Worm (Caenorhabditis elegans) whole organism, L2 larva: ENCODE measurements around the gene skr-9.
"Not testable (repeated sequence)": the region's sequence is repeated elsewhere in the genome, so short reads cannot be mapped to it uniquely, and the experiment has no call there.

Source experiments
- F13H6.1 ChIP-seq: sonication (generic microtip); optimal IDR thresholded peaks from 2 replicates; lab custom pipeline; 2016; ENCODE audit warnings: missing genetic modification characterization, missing compliant biosample characterization
- R02D3.7 ChIP-seq: fragments of 150-350 bp; optimal IDR thresholded peaks from 2 replicates; lab custom pipeline; 2014; ENCODE audit warnings: missing biosample characterization, missing genetic modification characterization
- Y55F3AM.14 ChIP-seq: fragments of 200-800 bp; sonication (Bioruptor generic); optimal IDR thresholded peaks from 2 replicates; lab custom pipeline; 2018; ENCODE audit warnings: mild to moderate bottlenecking, missing genetic modification characterization, missing compliant biosample characterization
- ZK546.5 ChIP-seq: sonication (generic microtip); optimal IDR thresholded peaks from 2 replicates; lab custom pipeline; 2017; ENCODE audit warnings: missing biosample characterization, missing genetic modification characterization
- aly-2 ChIP-seq: fragments of 150-350 bp; optimal IDR thresholded peaks from 2 replicates; lab custom pipeline; 2014; ENCODE audit warnings: missing biosample characterization, missing genetic modification characterization
- blmp-1 ChIP-seq: sonication (generic microtip); optimal IDR thresholded peaks from 2 replicates; lab custom pipeline; 2017; ENCODE audit warnings: missing genetic modification characterization, mild to moderate bottlenecking, missing compliant biosample characterization, antibody characterized with exemption, moderate library complexity; ENCODE audit not compliant: insufficient read depth
- ceh-16 ChIP-seq: fragments of 150-350 bp; optimal IDR thresholded peaks from 2 replicates; lab custom pipeline; 2014; ENCODE audit warnings: missing biosample characterization, missing genetic modification characterization
- ceh-82 ChIP-seq: fragments of 150-350 bp; optimal IDR thresholded peaks from 2 replicates; lab custom pipeline; 2014; ENCODE audit warnings: missing biosample characterization, missing genetic modification characterization
- crh-2 ChIP-seq: sonication (generic microtip); optimal IDR thresholded peaks from 2 replicates; lab custom pipeline; 2017; ENCODE audit warnings: missing biosample characterization, missing genetic modification characterization
- dmd-4 ChIP-seq: sonication (generic microtip); optimal IDR thresholded peaks from 2 replicates; lab custom pipeline; 2017; ENCODE audit warnings: missing biosample characterization, missing genetic modification characterization
- egl-27 ChIP-seq: sonication (generic microtip); optimal IDR thresholded peaks from 3 replicates; lab custom pipeline; 2017; ENCODE audit warnings: missing biosample characterization, missing genetic modification reagents, missing genetic modification characterization
- elt-1 ChIP-seq: fragments of 150-350 bp; optimal IDR thresholded peaks from 2 replicates; lab custom pipeline; 2014; ENCODE audit warnings: missing biosample characterization, missing genetic modification characterization
- elt-3 ChIP-seq: sonication (generic microtip); optimal IDR thresholded peaks from 2 replicates; lab custom pipeline; 2017; ENCODE audit warnings: missing biosample characterization, missing genetic modification characterization
- fos-1 ChIP-seq: fragments of 150-350 bp; optimal IDR thresholded peaks from 2 replicates; lab custom pipeline; 2014; ENCODE audit warnings: missing biosample characterization, missing genetic modification characterization
- gmeb-1 ChIP-seq: fragments of 150-350 bp; optimal IDR thresholded peaks from 2 replicates; lab custom pipeline; 2014; ENCODE audit warnings: missing biosample characterization, missing genetic modification characterization
- lin-11 ChIP-seq: fragments of 150-350 bp; sonication (generic microtip); optimal IDR thresholded peaks from 2 replicates; lab custom pipeline; 2014; ENCODE audit warnings: missing biosample characterization, missing genetic modification characterization, inconsistent platforms, mixed read lengths
- lin-13 ChIP-seq: fragments of 150-350 bp; optimal IDR thresholded peaks from 2 replicates; lab custom pipeline; 2014; ENCODE audit warnings: missing biosample characterization, missing genetic modification reagents, missing genetic modification characterization
- lin-39 ChIP-seq: fragments of 150-350 bp; optimal IDR thresholded peaks from 2 replicates; lab custom pipeline; 2014; ENCODE audit warnings: missing biosample characterization, missing genetic modification reagents, missing genetic modification characterization
- mab-5 ChIP-seq: fragments of 150-350 bp; optimal IDR thresholded peaks from 2 replicates; lab custom pipeline; 2014; ENCODE audit warnings: missing biosample characterization, missing genetic modification characterization
- mbf-1 ChIP-seq: sonication (generic microtip); optimal IDR thresholded peaks from 2 replicates; lab custom pipeline; 2017; ENCODE audit warnings: missing biosample characterization, missing genetic modification characterization
- mdl-1 ChIP-seq, 2 experiments: fragments of 150-350 bp in 1 of 2; sonication (generic microtip) in 1 of 2; optimal IDR thresholded peaks; 2 replicates each; lab custom pipeline; 2017; ENCODE audit warnings: missing biosample characterization in 2 of 2, missing genetic modification characterization in 2 of 2
- nhr-10 ChIP-seq: sonication (generic microtip); optimal IDR thresholded peaks from 2 replicates; lab custom pipeline; 2017; ENCODE audit warnings: missing biosample characterization, missing genetic modification characterization
- nhr-11 ChIP-seq: fragments of 150-350 bp; optimal IDR thresholded peaks from 2 replicates; lab custom pipeline; 2014; ENCODE audit warnings: missing biosample characterization, missing genetic modification characterization
- nhr-12 ChIP-seq: fragments of 150-350 bp; optimal IDR thresholded peaks from 2 replicates; lab custom pipeline; 2014; ENCODE audit warnings: missing biosample characterization, missing genetic modification characterization
- nhr-129 ChIP-seq: fragments of 150-350 bp; optimal IDR thresholded peaks from 2 replicates; lab custom pipeline; 2014; ENCODE audit warnings: missing biosample characterization, missing genetic modification characterization
- nhr-21 ChIP-seq: fragments of 150-350 bp; optimal IDR thresholded peaks from 2 replicates; lab custom pipeline; 2014; ENCODE audit warnings: missing biosample characterization, missing genetic modification characterization
- nhr-25 ChIP-seq: fragments of 150-350 bp; sonication (generic microtip); optimal IDR thresholded peaks from 3 replicates; lab custom pipeline; 2014; ENCODE audit warnings: missing biosample characterization, missing genetic modification characterization
- nhr-77 ChIP-seq: fragments of 150-350 bp; optimal IDR thresholded peaks from 2 replicates; lab custom pipeline; 2014; ENCODE audit warnings: missing biosample characterization, missing genetic modification characterization
- peb-1 ChIP-seq: fragments of 150-350 bp; optimal IDR thresholded peaks from 2 replicates; lab custom pipeline; 2014; ENCODE audit warnings: missing biosample characterization, missing genetic modification characterization
- sem-4 ChIP-seq: fragments of 150-350 bp; optimal IDR thresholded peaks from 2 replicates; lab custom pipeline; 2014; ENCODE audit warnings: missing biosample characterization, missing genetic modification reagents, missing genetic modification characterization
- sma-3 ChIP-seq: sonication (generic microtip); optimal IDR thresholded peaks from 2 replicates; lab custom pipeline; 2016; ENCODE audit warnings: missing genetic modification reagents, missing genetic modification characterization, missing compliant biosample characterization
- sma-9 ChIP-seq, 2 experiments: fragments of 150-350 bp in 1 of 2; sonication (generic microtip) in 1 of 2; optimal IDR thresholded peaks; 2 replicates each; lab custom pipeline; 2014 to 2016; ENCODE audit warnings: missing genetic modification characterization in 2 of 2, mild to moderate bottlenecking in 1 of 2, missing biosample characterization in 1 of 2, missing compliant biosample characterization in 1 of 2, missing genetic modification reagents in 1 of 2, moderate library complexity in 1 of 2
- snpc-4 ChIP-seq: fragments of 150-350 bp; optimal IDR thresholded peaks from 2 replicates; lab custom pipeline; 2014; ENCODE audit warnings: missing biosample characterization, missing genetic modification characterization
- unc-39 ChIP-seq: fragments of 150-350 bp; optimal IDR thresholded peaks from 2 replicates; lab custom pipeline; 2014; ENCODE audit warnings: missing biosample characterization, missing genetic modification characterization
- unc-55 ChIP-seq: fragments of 150-350 bp; sonication (generic microtip); optimal IDR thresholded peaks from 3 replicates; lab custom pipeline; 2014; ENCODE audit warnings: missing biosample characterization, missing genetic modification reagents, missing genetic modification characterization
- unc-62 ChIP-seq: fragments of 150-350 bp; optimal IDR thresholded peaks from 2 replicates; lab custom pipeline; 2014; ENCODE audit warnings: missing biosample characterization, missing genetic modification reagents, missing genetic modification characterization
- zag-1 ChIP-seq: fragments of 150-350 bp; optimal IDR thresholded peaks from 2 replicates; lab custom pipeline; 2014; ENCODE audit warnings: missing biosample characterization, missing genetic modification characterization
- ztf-1 ChIP-seq: fragments of 200-800 bp; sonication (Bioruptor generic); conservative IDR thresholded peaks from 2 replicates; pipeline ENCODE4 v1.3.6; 2022; ENCODE audit warnings: missing genetic modification characterization, missing compliant biosample characterization
- ztf-11 ChIP-seq: sonication (generic microtip); optimal IDR thresholded peaks from 2 replicates; lab custom pipeline; 2017; ENCODE audit warnings: missing biosample characterization, missing genetic modification characterization
- ztf-4 ChIP-seq: fragments of 150-350 bp; optimal IDR thresholded peaks from 2 replicates; lab custom pipeline; 2014; ENCODE audit warnings: missing biosample characterization, missing genetic modification characterization

skr-9 gene

ce11 chrIV:17165734-17166133 lies 2.4 kb downstream of the skr-9 start, which contains the start of gene skr-8:
Gene skr-8 (minus strand): TSS chrIV:17165834.
- not testable (repeated sequence) for TF ChIP-seq elt-3 (tag; lab: Kevin White, UChicago); gmeb-1; blmp-1 (tag; lab: Kevin White, UChicago)

- TF ChIP-seq nhr-21 (no peak), ztf-4 (tag; lab: Kevin White, UChicago) (no peak), ztf-1 (no peak), elt-1 (tag; lab: Kevin White, UChicago) (no peak), sma-3 (GFP tag; lab: Kevin White, UChicago) (no peak), lin-11 (tag; lab: Kevin White, UChicago) (no peak), ceh-82 (tag; lab: Kevin White, UChicago) (no peak), unc-55 (GFP tag; lab: Kevin White, UChicago) (no peak), unc-62 (GFP tag; lab: Kevin White, UChicago) (no peak), dmd-4 (no peak), blmp-1 (tag; lab: Kevin White, UChicago) (no peak), aly-2 (tag; lab: Kevin White, UChicago) (no peak), sem-4 (tag; lab: Kevin White, UChicago) (no peak)
Measured at ce11 chrIV:17166974-17167373, 3.6 kb downstream of the skr-9 start, which contains the start of gene skr-12. Gene skr-12 (plus strand): TSS chrIV:17167274.

ce11 chrIV:17171732-17172131 lies 8.4 kb downstream of the skr-9 start:
- no peak for TF ChIP-seq ztf-4 (tag; lab: Kevin White, UChicago)
- TF ChIP-seq unc-62 (GFP tag; lab: Kevin White, UChicago): no peak
- peak; percentile 21 for TF ChIP-seq sma-3 (GFP tag; lab: Kevin White, UChicago)
- peak; percentile 50 for TF ChIP-seq F13H6.1 (tag; lab: Kevin White, UChicago)
- peak; percentile 85 for TF ChIP-seq sma-9 (GFP tag; optimal IDR thresholded peaks at IDR 0.05; lab: Kevin White, UChicago)
- no peak for TF ChIP-seq sma-9 (tag; optimal IDR thresholded peaks at IDR 0.05; lab: Kevin White, UChicago)
- TF ChIP-seq crh-2 (tag; lab: Kevin White, UChicago): peak; percentile 80
- peak; percentile 99 for TF ChIP-seq fos-1 (tag; lab: Kevin White, UChicago)

ce11 chrIV:17174087-17174486 lies 10.7 kb downstream of the skr-9 start:
- peak; percentile 83 for TF ChIP-seq fos-1 (tag; lab: Kevin White, UChicago)
- no peak for TF ChIP-seq mbf-1 (tag; lab: Kevin White, UChicago)
- no peak for TF ChIP-seq peb-1
- peak in 1 of 2 experiments; percentile 30 for TF ChIP-seq mdl-1 (tag; optimal IDR thresholded peaks at IDR 0.05; lab: Kevin White, UChicago)
- TF ChIP-seq crh-2 (tag; lab: Kevin White, UChicago): peak; percentile 45
- no peak for TF ChIP-seq zag-1 (tag; lab: Kevin White, UChicago)
- TF ChIP-seq ceh-16 (tag; lab: Kevin White, UChicago): no peak
- TF ChIP-seq nhr-129 (tag; lab: Kevin White, UChicago): no peak
- no peak for TF ChIP-seq snpc-4
- no peak for TF ChIP-seq nhr-21
- TF ChIP-seq ztf-4 (tag; lab: Kevin White, UChicago): no peak
- no peak for TF ChIP-seq lin-13 (GFP tag; lab: Kevin White, UChicago)
- TF ChIP-seq nhr-25 (tag; lab: Kevin White, UChicago): no peak
- TF ChIP-seq R02D3.7 (tag; lab: Kevin White, UChicago): no peak
- no peak for TF ChIP-seq lin-11 (tag; lab: Kevin White, UChicago)
- no peak for TF ChIP-seq egl-27 (tag; lab: Kevin White, UChicago)
- TF ChIP-seq elt-1 (tag; lab: Kevin White, UChicago): no peak
- peak; percentile 31 for TF ChIP-seq sma-3 (GFP tag; lab: Kevin White, UChicago)
- TF ChIP-seq Y55F3AM.14 (GFP tag; lab: Kevin White, UChicago): no peak
- TF ChIP-seq nhr-77 (tag; lab: Kevin White, UChicago): no peak
- TF ChIP-seq nhr-11 (tag; lab: Kevin White, UChicago): no peak
- TF ChIP-seq blmp-1 (tag; lab: Kevin White, UChicago): no peak
- no peak for TF ChIP-seq nhr-10
- no peak for TF ChIP-seq ZK546.5 (tag; lab: Kevin White, UChicago)
- peak; percentile 12 for TF ChIP-seq gmeb-1
- no peak for TF ChIP-seq nhr-12
- TF ChIP-seq lin-39 (tag; lab: Kevin White, UChicago): no peak
- TF ChIP-seq ztf-11 (tag; lab: Kevin White, UChicago): no peak
- TF ChIP-seq sma-9 (GFP tag; optimal IDR thresholded peaks at IDR 0.05; lab: Kevin White, UChicago): peak; percentile 80
- TF ChIP-seq sma-9 (tag; optimal IDR thresholded peaks at IDR 0.05; lab: Kevin White, UChicago): no peak
- peak; percentile 16 for TF ChIP-seq F13H6.1 (tag; lab: Kevin White, UChicago)
- no peak for TF ChIP-seq aly-2 (tag; lab: Kevin White, UChicago)
- TF ChIP-seq unc-39 (tag; lab: Kevin White, UChicago): no peak
- TF ChIP-seq mab-5 (tag; lab: Kevin White, UChicago): no peak
- TF ChIP-seq, all 48 proteins: peak for 7
